Fruit fly (Drosophila melanogaster) whole organism, adult: ENCODE results near the gene CG14961.
A peak's percentile ranks its signal among the peaks of the same experiment; 100 is the strongest.

Experiments used
- CG11617 ChIP-seq: fragments of 200-800 bp; sonication (Bioruptor generic); optimal IDR thresholded peaks from 2 replicates; lab custom pipeline; 2017; ENCODE audit warnings: mild to moderate bottlenecking, missing biosample characterization, missing genetic modification reagents, missing genetic modification characterization
- CG12768 ChIP-seq: fragments of 200-800 bp; sonication (Bioruptor generic); optimal IDR thresholded peaks from 2 replicates; lab custom pipeline; 2017; ENCODE audit warnings: missing biosample characterization, missing genetic modification characterization, mild to moderate bottlenecking, moderate library complexity, missing genetic modification reagents
- CG33017 ChIP-seq: fragments of 200-800 bp; sonication (Bioruptor generic); optimal IDR thresholded peaks from 2 replicates; lab custom pipeline; 2018; ENCODE audit warnings: missing biosample characterization, mild to moderate bottlenecking, missing genetic modification characterization, moderate library complexity
- CG5204 ChIP-seq: fragments of 200-800 bp; sonication (Bioruptor generic); optimal IDR thresholded peaks from 2 replicates; lab custom pipeline; 2016; ENCODE audit warnings: missing biosample characterization, missing genetic modification characterization
- CG7045 ChIP-seq: fragments of 200-800 bp; sonication (Bioruptor generic); optimal IDR thresholded peaks from 2 replicates; lab custom pipeline; 2017; ENCODE audit warnings: missing biosample characterization, mild to moderate bottlenecking, missing genetic modification characterization
- CG7101 ChIP-seq: fragments of 200-800 bp; sonication (Bioruptor generic); optimal IDR thresholded peaks from 2 replicates; lab custom pipeline; 2018; ENCODE audit warnings: missing biosample characterization, mild to moderate bottlenecking, missing genetic modification characterization, moderate library complexity
- Mnt ChIP-seq: fragments of 200-800 bp; sonication (Bioruptor generic); optimal IDR thresholded peaks from 2 replicates; lab custom pipeline; 2016; ENCODE audit warnings: missing biosample characterization, mild to moderate bottlenecking, missing genetic modification characterization
- bab1 ChIP-seq: fragments of 200-800 bp; sonication (Bioruptor generic); optimal IDR thresholded peaks from 3 replicates; lab custom pipeline; 2019; ENCODE audit warnings: missing biosample characterization, mild to moderate bottlenecking, missing genetic modification characterization, moderate library complexity
- cnc ChIP-seq, 2 experiments: fragments of >200 bp; optimal IDR thresholded peaks; 2 replicates each; lab custom pipeline; 2017
- kay ChIP-seq: fragments of 200-800 bp; sonication (Bioruptor generic); peaks from one replicate; lab custom pipeline; 2016; ENCODE audit warnings: missing biosample characterization, missing genetic modification characterization, borderline replicate concordance
- tj ChIP-seq: fragments of 200-800 bp; sonication (Bioruptor generic); optimal IDR thresholded peaks from 3 replicates; lab custom pipeline; 2017; ENCODE audit warnings: missing biosample characterization, mild to moderate bottlenecking, missing genetic modification characterization, moderate library complexity

- TF ChIP-seq CG7045 (GFP tag; lab: Kevin White, UChicago) (peak; percentile 82), CG12768 (peak; percentile 49), tj (GFP tag; lab: Kevin White, UChicago) (peak; percentile 56), Mnt (peak; percentile 22), bab1 (GFP tag; lab: Kevin White, UChicago) (peak; percentile 0), CG33017 (peak; percentile 80), cnc (optimal IDR thresholded peaks at IDR 0.05; lab: Kevin White, UChicago) (no peak), CG7101 (tag; lab: Kevin White, UChicago) (peak; percentile 72), CG5204 (GFP tag; lab: Kevin White, UChicago) (peak; percentile 71), kay (GFP tag; lab: Kevin White, UChicago) (peak; percentile 78), CG11617 (GFP tag; lab: Kevin White, UChicago) (peak; percentile 78)
Observed at dm6 chr3L:3301171-3301738, 28.6 kb upstream of the CG14961 start.
